Worm (Caenorhabditis elegans) whole organism, L4 larva: Measurements from ENCODE around the gene lpin-1.
A peak's percentile ranks its signal among the peaks of the same experiment; 100 is the strongest.

Source experiments
- T20F7.1 ChIP-seq: fragments of 200-800 bp; sonication (Bioruptor generic); optimal IDR thresholded peaks from 2 replicates; lab custom pipeline; 2018; ENCODE audit warnings: mild to moderate bottlenecking, missing genetic modification characterization, missing compliant biosample characterization
- aha-1 ChIP-seq: fragments of 150-350 bp; peaks from one replicate; lab custom pipeline; 2014; ENCODE audit warnings: missing biosample characterization, missing genetic modification characterization
- aly-2 ChIP-seq: sonication (generic microtip); optimal IDR thresholded peaks from 2 replicates; lab custom pipeline; 2018; ENCODE audit warnings: missing biosample characterization, missing genetic modification characterization
- ceh-20 ChIP-seq: fragments of 200-800 bp; sonication (Bioruptor generic); IDR thresholded peaks from 2 replicates; pipeline ENCODE4 v1.3.6; 2022; ENCODE audit warnings: missing genetic modification reagents, missing genetic modification characterization, missing compliant biosample characterization
- ceh-28 ChIP-seq: fragments of 150-350 bp; optimal IDR thresholded peaks from 2 replicates; lab custom pipeline; 2014; ENCODE audit warnings: missing biosample characterization, missing genetic modification reagents, missing genetic modification characterization
- ceh-32 ChIP-seq: sonication (generic microtip); optimal IDR thresholded peaks from 2 replicates; lab custom pipeline; 2016; ENCODE audit warnings: mild to moderate bottlenecking, missing genetic modification characterization, missing compliant biosample characterization; ENCODE audit not compliant: poor library complexity
- cey-2 ChIP-seq: sonication (generic microtip); optimal IDR thresholded peaks from 3 replicates; lab custom pipeline; 2017; ENCODE audit warnings: missing genetic modification characterization, mild to moderate bottlenecking, missing compliant biosample characterization, antibody characterized with exemption, borderline replicate concordance; ENCODE audit not compliant: insufficient read depth
- daf-16 ChIP-seq, 3 experiments: sonication (generic microtip); optimal IDR thresholded peaks; 2 replicates each; lab custom pipeline; 2016 to 2017; ENCODE audit warnings: missing genetic modification characterization in 3 of 3, missing genetic modification reagents in 3 of 3, mild to moderate bottlenecking in 2 of 3, missing compliant biosample characterization in 2 of 3, missing biosample characterization in 1 of 3, moderate library complexity in 1 of 3
- dve-1 ChIP-seq: sonication (generic microtip); optimal IDR thresholded peaks from 2 replicates; lab custom pipeline; 2017; ENCODE audit warnings: antibody characterized with exemption, mild to moderate bottlenecking, missing genetic modification characterization, missing compliant biosample characterization; ENCODE audit not compliant: insufficient read depth
- egl-27 ChIP-seq: sonication (generic microtip); optimal IDR thresholded peaks from 3 replicates; lab custom pipeline; 2017; ENCODE audit warnings: missing biosample characterization, missing genetic modification reagents, missing genetic modification characterization
- fos-1 ChIP-seq: fragments of 150-350 bp; optimal IDR thresholded peaks from 2 replicates; lab custom pipeline; 2014; ENCODE audit warnings: missing biosample characterization, missing genetic modification characterization
- hif-1 ChIP-seq, 2 experiments: sonication (generic microtip); optimal IDR thresholded peaks; 2 replicates each; lab custom pipeline; 2016 to 2017; ENCODE audit warnings: missing compliant biosample characterization in 2 of 2, missing genetic modification characterization in 2 of 2, missing genetic modification reagents in 2 of 2, missing genotype in 2 of 2, mild to moderate bottlenecking in 1 of 2
- hlh-11 ChIP-seq: fragments of 200-800 bp; sonication (Bioruptor generic); optimal IDR thresholded peaks from 2 replicates; lab custom pipeline; 2018; ENCODE audit warnings: mild to moderate bottlenecking, missing genetic modification characterization, missing compliant biosample characterization
- hlh-30 ChIP-seq: sonication (generic microtip); optimal IDR thresholded peaks from 2 replicates; lab custom pipeline; 2017; ENCODE audit warnings: antibody characterized with exemption, mild to moderate bottlenecking, missing genetic modification characterization, missing compliant biosample characterization; ENCODE audit not compliant: insufficient read depth
- lin-1 ChIP-seq: fragments of 200-800 bp; sonication (Bioruptor generic); IDR thresholded peaks from 2 replicates; pipeline ENCODE4 v1.3.6; 2022; ENCODE audit warnings: missing genetic modification reagents, missing genetic modification characterization, missing compliant biosample characterization
- lin-15B ChIP-seq: fragments of 150-350 bp; sonication (generic microtip); optimal IDR thresholded peaks from 3 replicates; lab custom pipeline; 2014; ENCODE audit warnings: missing biosample characterization, missing genetic modification characterization
- lin-29 ChIP-seq: fragments of 200-800 bp; sonication (Bioruptor generic); IDR thresholded peaks from 2 replicates; pipeline ENCODE4 v1.3.6; 2022; ENCODE audit warnings: missing genetic modification reagents, missing genetic modification characterization, missing compliant biosample characterization
- lin-38 ChIP-seq: fragments of 200-800 bp; sonication (Bioruptor generic); IDR thresholded peaks from 2 replicates; pipeline ENCODE4 v1.3.6; 2022; ENCODE audit warnings: missing genetic modification reagents, missing genetic modification characterization, missing compliant biosample characterization
- lin-39 ChIP-seq: fragments of 150-350 bp; optimal IDR thresholded peaks from 2 replicates; lab custom pipeline; 2014; ENCODE audit warnings: missing biosample characterization, missing genetic modification reagents, missing genetic modification characterization
- lsy-2 ChIP-seq, 2 experiments: fragments of 150-350 bp in 1 of 2; sonication (generic microtip) in 1 of 2; optimal IDR thresholded peaks; 2 replicates each; lab custom pipeline; 2014 to 2017; ENCODE audit warnings: missing biosample characterization in 2 of 2, missing genetic modification characterization in 2 of 2
- mdl-1 ChIP-seq, 2 experiments: fragments of 150-350 bp in 1 of 2; sonication (generic microtip) in 1 of 2; optimal IDR thresholded peaks; 2 replicates each; lab custom pipeline; 2014 to 2017; ENCODE audit warnings: missing biosample characterization in 2 of 2, missing genetic modification characterization in 2 of 2
- mdt-29 ChIP-seq: fragments of 200-800 bp; sonication (Bioruptor generic); IDR thresholded peaks from 2 replicates; pipeline ENCODE4 v1.3.6; 2022; ENCODE audit warnings: missing genetic modification reagents, missing genetic modification characterization, missing compliant biosample characterization
- mep-1 ChIP-seq: fragments of 150-350 bp; sonication (generic microtip); optimal IDR thresholded peaks from 3 replicates; lab custom pipeline; 2014; ENCODE audit warnings: missing biosample characterization, missing genetic modification characterization
- mes-2 ChIP-seq: sonication (generic microtip); optimal IDR thresholded peaks from 2 replicates; lab custom pipeline; 2016; ENCODE audit warnings: missing genotype, mild to moderate bottlenecking, missing genetic modification characterization, missing compliant biosample characterization; ENCODE audit not compliant: poor library complexity, severe bottlenecking
- mxl-3 ChIP-seq: fragments of 200-800 bp; sonication (Bioruptor generic); optimal IDR thresholded peaks from 2 replicates; lab custom pipeline; 2018; ENCODE audit warnings: mild to moderate bottlenecking, missing genetic modification characterization, missing compliant biosample characterization
- nhr-11 ChIP-seq: fragments of 150-350 bp; optimal IDR thresholded peaks from 2 replicates; lab custom pipeline; 2014; ENCODE audit warnings: missing biosample characterization, missing genetic modification characterization
- nhr-111 ChIP-seq: fragments of 200-800 bp; sonication (Bioruptor generic); optimal IDR thresholded peaks from 2 replicates; lab custom pipeline; 2018; ENCODE audit warnings: mild to moderate bottlenecking, missing genetic modification characterization, missing compliant biosample characterization
- nhr-25 ChIP-seq: sonication (generic microtip); optimal IDR thresholded peaks from 2 replicates; lab custom pipeline; 2017; ENCODE audit warnings: missing genetic modification characterization, mild to moderate bottlenecking, missing compliant biosample characterization, antibody characterized with exemption, moderate library complexity, borderline replicate concordance; ENCODE audit not compliant: insufficient read depth
- nhr-28 ChIP-seq: fragments of 150-350 bp; optimal IDR thresholded peaks from 2 replicates; lab custom pipeline; 2014; ENCODE audit warnings: missing biosample characterization, missing genetic modification characterization
- nhr-41 ChIP-seq: fragments of 200-800 bp; sonication (Bioruptor generic); IDR thresholded peaks from 2 replicates; pipeline ENCODE4 v1.3.6; 2022; ENCODE audit warnings: missing genetic modification reagents, missing genetic modification characterization, missing compliant biosample characterization
- nhr-48 ChIP-seq: sonication (generic microtip); optimal IDR thresholded peaks from 2 replicates; lab custom pipeline; 2016; ENCODE audit warnings: mild to moderate bottlenecking, missing genetic modification characterization, missing compliant biosample characterization
- nhr-77 ChIP-seq: fragments of 150-350 bp; optimal IDR thresholded peaks from 2 replicates; lab custom pipeline; 2014; ENCODE audit warnings: missing biosample characterization, missing genetic modification characterization
- pqm-1 ChIP-seq: sonication (generic microtip); optimal IDR thresholded peaks from 2 replicates; lab custom pipeline; 2017; ENCODE audit warnings: missing biosample characterization, missing genetic modification characterization
- rbr-2 ChIP-seq: sonication (generic microtip); optimal IDR thresholded peaks from 2 replicates; lab custom pipeline; 2016; ENCODE audit warnings: missing genotype, missing genetic modification characterization, missing compliant biosample characterization
- saeg-2 ChIP-seq: fragments of 200-800 bp; sonication (Bioruptor generic); IDR thresholded peaks from 2 replicates; pipeline ENCODE4 v1.3.6; 2022; ENCODE audit warnings: missing genetic modification reagents, missing genetic modification characterization, missing compliant biosample characterization
- sdz-12 ChIP-seq: fragments of 200-800 bp; sonication (Bioruptor generic); optimal IDR thresholded peaks from 2 replicates; lab custom pipeline; 2018; ENCODE audit warnings: mild to moderate bottlenecking, missing genetic modification characterization, missing compliant biosample characterization
- spr-1 ChIP-seq: sonication (generic microtip); optimal IDR thresholded peaks from 2 replicates; lab custom pipeline; 2016; ENCODE audit warnings: mild to moderate bottlenecking, missing genetic modification characterization, missing compliant biosample characterization
- unc-130 ChIP-seq: sonication (generic microtip); optimal IDR thresholded peaks from 2 replicates; lab custom pipeline; 2016; ENCODE audit warnings: missing genetic modification reagents, missing genetic modification characterization, missing compliant biosample characterization
- unc-62 ChIP-seq, 3 experiments: fragments of 150-350 bp in 1 of 3; sonication (generic microtip); optimal IDR thresholded peaks in 2 of 3; peaks in 1 of 3; 1 replicate in 1 of 3; 2 replicates in 2 of 3; lab custom pipeline; 2014 to 2017; ENCODE audit warnings: missing biosample characterization in 3 of 3, missing genetic modification characterization in 3 of 3, missing genetic modification reagents in 3 of 3, missing genotype in 1 of 3
- zfp-3 ChIP-seq: fragments of 200-800 bp; sonication (Bioruptor generic); conservative IDR thresholded peaks from 2 replicates; pipeline ENCODE4 v1.3.6; 2022; ENCODE audit warnings: missing genetic modification reagents, missing genetic modification characterization, missing compliant biosample characterization
- zip-2 ChIP-seq: fragments of 150-350 bp; optimal IDR thresholded peaks from 2 replicates; lab custom pipeline; 2014; ENCODE audit warnings: missing biosample characterization, missing genetic modification characterization

Gene lpin-1

DNA sequence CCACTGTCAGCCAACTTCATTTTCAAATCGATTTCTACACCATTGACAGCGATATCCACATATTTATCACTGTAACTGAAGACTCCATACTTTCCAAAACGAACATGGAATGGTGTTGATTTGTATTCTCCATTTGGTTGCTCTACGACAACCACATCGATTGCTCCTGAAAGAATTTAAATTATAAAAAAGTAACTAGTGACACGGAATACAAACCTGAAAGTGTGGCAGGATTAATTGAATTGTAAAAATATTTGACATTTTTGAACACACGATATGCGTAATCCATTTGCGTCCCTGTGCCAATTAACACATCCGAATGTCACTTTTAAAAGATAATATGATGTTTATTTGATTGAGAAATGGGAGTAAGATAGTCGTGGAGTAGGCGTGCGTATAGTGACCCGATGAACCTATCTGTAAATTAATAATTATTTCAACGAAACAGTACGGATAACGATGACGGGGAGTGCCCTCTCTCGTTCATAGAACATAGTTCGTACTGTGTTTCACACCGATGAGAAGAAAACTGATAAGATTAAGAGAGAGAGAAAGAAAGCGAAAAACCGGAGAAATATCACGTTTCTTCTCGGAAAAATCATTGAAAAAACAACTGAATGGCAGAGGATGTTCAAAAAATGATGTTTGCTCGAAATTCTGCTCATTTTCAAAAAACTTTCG is at the start of gene lpin-1:
Gene lpin-1, minus strand, starts transcription at position 417 of the 681 bp plus-strand sequence.
- TF ChIP-seq mdl-1 (tag; optimal IDR thresholded peaks at IDR 0.05; lab: Kevin White, UChicago) (peak in 1 of 2 experiments; percentile 54), mxl-3 (peak; percentile 70), nhr-77 (tag; lab: Kevin White, UChicago) (peak; percentile 35), nhr-48 (tag; lab: Kevin White, UChicago) (peak; percentile 47), zip-2 (tag; lab: Kevin White, UChicago) (no peak), dve-1 (peak; percentile 69), aly-2 (tag; lab: Kevin White, UChicago) (no peak), aha-1 (peak; percentile 96), ceh-28 (tag; lab: Kevin White, UChicago) (no peak), saeg-2 (GFP tag; lab: Robert Waterston, UW) (peak; percentile 11; the same call in 1 of the 2 replicates), unc-62 (GFP tag; optimal IDR thresholded peaks at IDR 0.05 in 1 of 2; lab: Kevin White, UChicago) (peak in 1 of 2 experiments; percentile 60), unc-62 (tag; optimal IDR thresholded peaks at IDR 0.05; lab: Kevin White, UChicago) (no peak), hlh-11 (tag; lab: Kevin White, UChicago) (peak; percentile 85), hif-1 (tag; optimal IDR thresholded peaks at IDR 0.05; lab: Kevin White, UChicago) (peak in 1 of 2 experiments; percentile 38), nhr-25 (tag; lab: Kevin White, UChicago) (no peak), T20F7.1 (GFP tag; lab: Kevin White, UChicago) (peak; percentile 0), hlh-30 (tag; lab: Kevin White, UChicago) (peak; percentile 20), daf-16 (GFP tag; optimal IDR thresholded peaks at IDR 0.05; lab: Kevin White, UChicago) (no peak), daf-16 (tag; optimal IDR thresholded peaks at IDR 0.05; lab: Kevin White, UChicago) (peak; percentile 44), pqm-1 (tag; lab: Kevin White, UChicago) (peak; percentile 16), lin-15B (tag; lab: Kevin White, UChicago) (no peak), lsy-2 (tag; optimal IDR thresholded peaks at IDR 0.05; lab: Kevin White, UChicago) (peak in 1 of 2 experiments; percentile 8), egl-27 (tag; lab: Kevin White, UChicago) (no peak), nhr-28 (tag; lab: Kevin White, UChicago) (peak; percentile 77), rbr-2 (tag; lab: Kevin White, UChicago) (no peak), sdz-12 (GFP tag; lab: Kevin White, UChicago) (peak; percentile 68), lin-39 (no peak), unc-130 (GFP tag; lab: Kevin White, UChicago) (no peak), zfp-3 (0 out of 2 replicates have a peak, but pooled peaks have one; percentile 28), nhr-41 (peak; percentile 53; the same call in 1 of the 2 replicates), spr-1 (tag; lab: Kevin White, UChicago) (no peak), mep-1 (tag; lab: Kevin White, UChicago) (peak; percentile 40), mes-2 (peak; percentile 6), lin-38 (no peak)

DNA sequence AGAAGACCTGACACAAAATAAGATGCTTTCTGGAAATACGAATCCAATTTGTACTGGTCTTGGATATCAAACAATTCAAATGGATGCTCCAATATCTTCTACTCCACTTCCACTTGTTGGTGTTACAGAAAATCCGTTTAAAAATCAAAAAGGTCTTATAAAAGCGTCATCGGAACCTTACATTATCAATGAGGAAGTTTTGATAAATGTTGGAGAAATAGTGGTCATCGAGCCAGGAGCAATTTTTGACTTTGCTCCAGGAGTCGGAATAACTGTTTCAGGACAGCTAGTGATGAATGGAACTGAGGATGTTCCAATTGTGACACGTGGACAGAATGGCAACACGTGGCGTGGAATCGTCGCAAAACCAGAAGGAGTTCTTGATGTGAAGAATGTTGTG is 40.2 kb upstream of the lpin-1 start:
- TF ChIP-seq mdt-29 (GFP tag; lab: Robert Waterston, UW) = no peak
- TF ChIP-seq zip-2 (tag; lab: Kevin White, UChicago) = no peak
- TF ChIP-seq cey-2 (tag; lab: Kevin White, UChicago) = no peak
- no peak for TF ChIP-seq sdz-12 (GFP tag; lab: Kevin White, UChicago)
- no peak for TF ChIP-seq nhr-111
- no peak for TF ChIP-seq lin-29 (GFP tag; lab: Robert Waterston, UW)
- no peak for TF ChIP-seq nhr-11 (tag; lab: Kevin White, UChicago)
- no peak for TF ChIP-seq ceh-20 (GFP tag; lab: Robert Waterston, UW)
- no peak for TF ChIP-seq lin-1
- TF ChIP-seq hif-1 (tag; optimal IDR thresholded peaks at IDR 0.05; lab: Kevin White, UChicago) = no peak
- no peak for TF ChIP-seq ceh-32 (tag; lab: Kevin White, UChicago)
- TF ChIP-seq fos-1 (tag; lab: Kevin White, UChicago) = no peak
- no peak for TF ChIP-seq zfp-3
